Fruit fly (Drosophila melanogaster): Measurements from ENCODE around the gene CAH6.
A peak's percentile ranks its signal among the peaks of the same experiment; 100 is the strongest.

DNA sequence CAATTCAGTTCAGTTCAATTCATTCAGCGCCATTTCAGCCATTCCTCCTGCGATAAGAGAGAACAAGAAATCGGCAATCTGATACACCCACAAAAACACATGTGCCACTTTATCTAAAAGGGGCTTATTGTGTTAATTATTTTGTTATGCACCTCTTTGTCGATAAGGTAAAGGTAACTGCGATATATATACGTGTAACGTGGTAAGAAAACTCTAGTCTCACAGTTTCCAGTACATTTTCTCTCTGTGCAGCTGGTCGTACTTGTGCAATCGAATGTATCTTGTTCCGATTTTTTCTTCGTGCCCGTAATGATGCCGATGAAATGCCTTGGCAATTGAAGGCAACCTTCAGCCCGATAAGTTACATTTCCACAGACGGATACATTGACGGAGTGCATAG lies 30.1 kb downstream of the CAH6 start:
- TF ChIP-seq Pif1B (GFP tag; optimal IDR thresholded peaks at IDR 0.05) (peak; percentile 36), CG34367 (tag; optimal IDR thresholded peaks at IDR 0.05) (peak; percentile 10), CG8301 (tag; optimal IDR thresholded peaks at IDR 0.05) (peak; percentile 23), CG8159 (tag; optimal IDR thresholded peaks at IDR 0.05) (peak; percentile 35), D1 (tag; optimal IDR thresholded peaks at IDR 0.05) (no peak), rn (GFP tag; IDR thresholded peaks at IDR 0.05) (no peak), CG9948 (tag; optimal IDR thresholded peaks at IDR 0.05) (peak; percentile 34), gl (tag; optimal IDR thresholded peaks at IDR 0.05) (no peak), EcR (GFP tag; optimal IDR thresholded peaks at IDR 0.05) (no peak), CG13204 (GFP tag; optimal IDR thresholded peaks at IDR 0.05) (no peak)

All from whole organism, pupa.